Fruit fly (Drosophila melanogaster) whole organism, embryonic: Measurements from ENCODE around the gene Smu1.
A peak's percentile ranks its signal among the peaks of the same experiment; 100 is the strongest.

Source experiments
- Abd-B ChIP-seq: fragments of 200-800 bp; sonication (Bioruptor generic); optimal IDR thresholded peaks from 2 replicates; lab custom pipeline; 2018; ENCODE audit warnings: missing biosample characterization, mild to moderate bottlenecking, missing genetic modification characterization, moderate library complexity
- Adf1 ChIP-seq: fragments of 200-800 bp; sonication (Bioruptor generic); IDR thresholded peaks from 2 replicates; pipeline ENCODE4 v1.3.6; 2022; ENCODE audit warnings: missing biosample characterization, missing genetic modification characterization
- Atf6 ChIP-seq: fragments of 200-800 bp; sonication (Bioruptor generic); IDR thresholded peaks from 2 replicates; pipeline ENCODE4 v1.3.6; 2022; ENCODE audit warnings: missing biosample characterization, missing genetic modification characterization
- CG10267 ChIP-seq: fragments of 200-800 bp; sonication (Bioruptor generic); optimal IDR thresholded peaks from 2 replicates; lab custom pipeline; 2018; ENCODE audit warnings: missing biosample characterization, mild to moderate bottlenecking, missing genetic modification characterization, moderate library complexity
- CG11504 ChIP-seq: fragments of 200-800 bp; sonication (Bioruptor generic); optimal IDR thresholded peaks from 3 replicates; lab custom pipeline; 2019; ENCODE audit warnings: missing biosample characterization, mild to moderate bottlenecking, missing genetic modification characterization, moderate library complexity
- CG11696 ChIP-seq: fragments of 200-800 bp; sonication (Bioruptor generic); IDR thresholded peaks from 2 replicates; pipeline ENCODE4 v1.3.6; 2022; ENCODE audit warnings: missing biosample characterization, missing genetic modification characterization
- CG12104 ChIP-seq: fragments of 200-800 bp; sonication (Bioruptor generic); optimal IDR thresholded peaks from 3 replicates; lab custom pipeline; 2016; ENCODE audit warnings: missing biosample characterization, missing genetic modification characterization
- CG12155 ChIP-seq: fragments of 200-800 bp; sonication (Bioruptor generic); optimal IDR thresholded peaks from 3 replicates; lab custom pipeline; 2016; ENCODE audit warnings: missing biosample characterization, missing genetic modification characterization
- CG13424 ChIP-seq: fragments of 200-800 bp; sonication (Bioruptor generic); optimal IDR thresholded peaks from 2 replicates; lab custom pipeline; 2019; ENCODE audit warnings: missing biosample characterization, mild to moderate bottlenecking, missing genetic modification characterization, moderate library complexity
- CG14710 ChIP-seq: fragments of 200-800 bp; sonication (Bioruptor generic); optimal IDR thresholded peaks from 3 replicates; lab custom pipeline; 2019; ENCODE audit warnings: missing biosample characterization, mild to moderate bottlenecking, missing genetic modification characterization, moderate library complexity
- CG16815 ChIP-seq: fragments of 200-800 bp; sonication (Bioruptor generic); optimal IDR thresholded peaks from 3 replicates; lab custom pipeline; 2017; ENCODE audit warnings: missing biosample characterization, mild to moderate bottlenecking, missing genetic modification characterization
- CG2712 ChIP-seq: fragments of 200-800 bp; optimal IDR thresholded peaks from 3 replicates; lab custom pipeline; 2019; ENCODE audit warnings: missing biosample characterization, mild to moderate bottlenecking, missing genetic modification characterization, moderate library complexity
- CG32767 ChIP-seq: fragments of 200-800 bp; sonication (Bioruptor generic); IDR thresholded peaks from 2 replicates; pipeline ENCODE4 v1.3.6; 2022; ENCODE audit warnings: missing biosample characterization, missing genetic modification characterization
- CG3281 ChIP-seq: fragments of 200-800 bp; sonication (Bioruptor generic); optimal IDR thresholded peaks from 3 replicates; lab custom pipeline; 2017; ENCODE audit warnings: missing biosample characterization, mild to moderate bottlenecking, missing genetic modification characterization
- CG3847 ChIP-seq: fragments of 200-800 bp; sonication (Bioruptor generic); IDR thresholded peaks from 2 replicates; pipeline ENCODE4 v1.3.6; 2022; ENCODE audit warnings: missing biosample characterization, missing genetic modification characterization
- CG42726 ChIP-seq: fragments of 200-800 bp; sonication (Bioruptor generic); IDR thresholded peaks from 2 replicates; pipeline ENCODE4 v1.3.6; 2022; ENCODE audit warnings: missing biosample characterization, missing genetic modification characterization; ENCODE audit not compliant: partially characterized antibody
- CG4404 ChIP-seq: fragments of 200-800 bp; sonication (Bioruptor generic); IDR thresholded peaks from 2 replicates; pipeline ENCODE4 v1.3.6; 2022; ENCODE audit warnings: missing biosample characterization, missing genetic modification characterization
- CG8765 ChIP-seq: fragments of 200-800 bp; sonication (Bioruptor generic); IDR thresholded peaks from 2 replicates; pipeline ENCODE4 v1.3.6; 2022; ENCODE audit warnings: missing biosample characterization, missing genetic modification characterization
- CrebB ChIP-seq: fragments of 200-800 bp; sonication (Bioruptor generic); optimal IDR thresholded peaks from 3 replicates; lab custom pipeline; 2018; ENCODE audit warnings: missing biosample characterization, mild to moderate bottlenecking, missing genetic modification characterization
- D ChIP-seq, 2 experiments: fragments of 200-800 bp in 1 of 2; fragments of >200 bp in 1 of 2; sonication (Bioruptor generic) in 1 of 2; optimal IDR thresholded peaks; 2 replicates in 1 of 2; 3 replicates in 1 of 2; lab custom pipeline; 2017; ENCODE audit warnings: mild to moderate bottlenecking in 1 of 2, missing biosample characterization in 1 of 2, missing genetic modification characterization in 1 of 2, missing genetic modification reagents in 1 of 2
- Dfd ChIP-seq, 2 experiments: fragments of >200 bp; optimal IDR thresholded peaks; 2 replicates each; lab custom pipeline; 2017; ENCODE audit warnings: missing biosample characterization in 2 of 2, missing genetic modification characterization in 2 of 2
- Eip74EF ChIP-seq, 2 experiments: fragments of 200-800 bp in 1 of 2; fragments of >200 bp in 1 of 2; sonication (Bioruptor generic) in 1 of 2; optimal IDR thresholded peaks; 2 replicates each; lab custom pipeline; 2017 to 2019; ENCODE audit warnings: missing biosample characterization in 2 of 2, missing genetic modification characterization in 2 of 2, mild to moderate bottlenecking in 1 of 2, moderate library complexity in 1 of 2
- GATAe ChIP-seq: fragments of 200-800 bp; sonication (Bioruptor generic); conservative IDR thresholded peaks from 2 replicates; pipeline ENCODE4 v1.3.6; 2022; ENCODE audit warnings: missing biosample characterization, missing genetic modification characterization
- Hey ChIP-seq: fragments of 200-800 bp; sonication (Bioruptor generic); optimal IDR thresholded peaks from 3 replicates; lab custom pipeline; 2018; ENCODE audit warnings: missing biosample characterization, mild to moderate bottlenecking, missing genetic modification characterization
- Hr78 ChIP-seq, 2 experiments: fragments of 200-800 bp in 1 of 2; fragments of >200 bp in 1 of 2; sonication (Bioruptor generic) in 1 of 2; optimal IDR thresholded peaks; 2 replicates each; lab custom pipeline; 2017 to 2019; ENCODE audit warnings: missing biosample characterization in 2 of 2, missing genetic modification characterization in 2 of 2, mild to moderate bottlenecking in 1 of 2, moderate library complexity in 1 of 2
- Mes4 ChIP-seq: fragments of 200-800 bp; sonication (Bioruptor generic); optimal IDR thresholded peaks from 2 replicates; lab custom pipeline; 2016; ENCODE audit warnings: missing biosample characterization, missing genetic modification characterization
- NFAT ChIP-seq: fragments of 200-800 bp; sonication (Bioruptor generic); IDR thresholded peaks from 2 replicates; pipeline ENCODE4 v1.3.6; 2022; ENCODE audit warnings: missing biosample characterization, missing genetic modification characterization
- Nf-YC ChIP-seq: fragments of 200-800 bp; optimal IDR thresholded peaks from 3 replicates; lab custom pipeline; 2019; ENCODE audit warnings: missing biosample characterization, mild to moderate bottlenecking, missing genetic modification characterization, moderate library complexity
- Rx ChIP-seq: fragments of 200-800 bp; sonication (Bioruptor generic); IDR thresholded peaks from 2 replicates; pipeline ENCODE4 v1.3.6; 2022; ENCODE audit warnings: missing biosample characterization, missing genetic modification characterization
- Sox102F ChIP-seq: fragments of 200-800 bp; sonication (Bioruptor generic); optimal IDR thresholded peaks from 2 replicates; lab custom pipeline; 2018; ENCODE audit warnings: missing biosample characterization, mild to moderate bottlenecking, missing genetic modification characterization, moderate library complexity
- Stat92E ChIP-seq, 3 experiments: fragments of >200 bp in 2 of 3; fragments of 200-800 bp in 1 of 3; sonication (Bioruptor generic) in 1 of 3; optimal IDR thresholded peaks; 2 replicates each; lab custom pipeline; 2017 to 2019; ENCODE audit warnings: missing biosample characterization in 3 of 3, missing genetic modification characterization in 3 of 3, mild to moderate bottlenecking in 1 of 3, moderate library complexity in 1 of 3
- Trl ChIP-seq, 3 experiments: fragments of >200 bp in 2 of 3; fragments of 200-800 bp in 1 of 3; sonication (Bioruptor generic) in 1 of 3; optimal IDR thresholded peaks; 2 replicates in 1 of 3; 3 replicates in 2 of 3; lab custom pipeline; 2016 to 2017; ENCODE audit warnings: missing biosample characterization in 1 of 3, missing genetic modification characterization in 1 of 3
- al ChIP-seq: fragments of 200-800 bp; sonication (Bioruptor generic); IDR thresholded peaks from 2 replicates; pipeline ENCODE4 v1.3.6; 2022; ENCODE audit warnings: missing biosample characterization, missing genetic modification characterization
- danr ChIP-seq: fragments of 200-800 bp; sonication (Bioruptor generic); IDR thresholded peaks from 2 replicates; pipeline ENCODE4 v1.3.6; 2022; ENCODE audit warnings: missing biosample characterization, missing genetic modification characterization
- disco-r ChIP-seq: fragments of 200-800 bp; sonication (Bioruptor generic); optimal IDR thresholded peaks from 2 replicates; lab custom pipeline; 2016; ENCODE audit warnings: missing biosample characterization, missing genetic modification characterization
- inv ChIP-seq: fragments of 200-800 bp; sonication (Bioruptor generic); IDR thresholded peaks from 2 replicates; pipeline ENCODE4 v1.3.6; 2022; ENCODE audit warnings: missing biosample characterization, missing genetic modification characterization; ENCODE audit not compliant: partially characterized antibody
- lmd ChIP-seq: fragments of 200-800 bp; sonication (Bioruptor generic); IDR thresholded peaks from 2 replicates; pipeline ENCODE4 v1.3.6; 2022; ENCODE audit warnings: missing biosample characterization, missing genetic modification characterization
- lola ChIP-seq, 3 experiments: fragments of >200 bp in 2 of 3; fragments of 200-800 bp in 1 of 3; sonication (Bioruptor generic) in 1 of 3; optimal IDR thresholded peaks; 2 replicates each; lab custom pipeline; 2017 to 2019; ENCODE audit warnings: missing biosample characterization in 3 of 3, missing genetic modification characterization in 3 of 3, mild to moderate bottlenecking in 1 of 3, moderate library complexity in 1 of 3
- nerfin-2 ChIP-seq: fragments of 200-800 bp; sonication (Bioruptor generic); IDR thresholded peaks from 2 replicates; pipeline ENCODE4 v1.3.6; 2022; ENCODE audit warnings: missing biosample characterization, missing genetic modification characterization; ENCODE audit not compliant: partially characterized antibody
- odd ChIP-seq: fragments of 200-800 bp; sonication (Bioruptor generic); optimal IDR thresholded peaks from 2 replicates; lab custom pipeline; 2017; ENCODE audit warnings: missing biosample characterization, mild to moderate bottlenecking, missing genetic modification characterization
- otp ChIP-seq: fragments of 200-800 bp; sonication (Bioruptor generic); IDR thresholded peaks from 3 replicates; pipeline ENCODE4, ENCODE4 v1.3.6; 2022; ENCODE audit warnings: missing biosample characterization, missing genetic modification characterization
- slp2 ChIP-seq: fragments of 200-800 bp; sonication (Bioruptor generic); optimal IDR thresholded peaks from 2 replicates; lab custom pipeline; 2016; ENCODE audit warnings: missing biosample characterization, missing genetic modification characterization
- tap ChIP-seq: fragments of 200-800 bp; optimal IDR thresholded peaks from 3 replicates; lab custom pipeline; 2019; ENCODE audit warnings: missing biosample characterization, mild to moderate bottlenecking, missing genetic modification characterization, moderate library complexity
- unpg ChIP-seq: fragments of 200-800 bp; sonication (Bioruptor generic); optimal IDR thresholded peaks from 3 replicates; lab custom pipeline; 2018; ENCODE audit warnings: missing biosample characterization, mild to moderate bottlenecking, missing genetic modification characterization, moderate library complexity
- wek ChIP-seq: fragments of 200-800 bp; sonication (Bioruptor generic); optimal IDR thresholded peaks from 3 replicates; lab custom pipeline; 2018; ENCODE audit warnings: missing biosample characterization, mild to moderate bottlenecking, missing genetic modification characterization, moderate library complexity
- z ChIP-seq: fragments of 200-800 bp; sonication (Bioruptor generic); IDR thresholded peaks from 3 replicates; pipeline ENCODE4 v1.3.6; 2022; ENCODE audit warnings: missing biosample characterization, missing genetic modification characterization
- zfh2 ChIP-seq: fragments of 200-800 bp; sonication (Bioruptor generic); optimal IDR thresholded peaks from 2 replicates; lab custom pipeline; 2016; ENCODE audit warnings: missing biosample characterization, missing genetic modification characterization

Smu1 gene

DNA sequence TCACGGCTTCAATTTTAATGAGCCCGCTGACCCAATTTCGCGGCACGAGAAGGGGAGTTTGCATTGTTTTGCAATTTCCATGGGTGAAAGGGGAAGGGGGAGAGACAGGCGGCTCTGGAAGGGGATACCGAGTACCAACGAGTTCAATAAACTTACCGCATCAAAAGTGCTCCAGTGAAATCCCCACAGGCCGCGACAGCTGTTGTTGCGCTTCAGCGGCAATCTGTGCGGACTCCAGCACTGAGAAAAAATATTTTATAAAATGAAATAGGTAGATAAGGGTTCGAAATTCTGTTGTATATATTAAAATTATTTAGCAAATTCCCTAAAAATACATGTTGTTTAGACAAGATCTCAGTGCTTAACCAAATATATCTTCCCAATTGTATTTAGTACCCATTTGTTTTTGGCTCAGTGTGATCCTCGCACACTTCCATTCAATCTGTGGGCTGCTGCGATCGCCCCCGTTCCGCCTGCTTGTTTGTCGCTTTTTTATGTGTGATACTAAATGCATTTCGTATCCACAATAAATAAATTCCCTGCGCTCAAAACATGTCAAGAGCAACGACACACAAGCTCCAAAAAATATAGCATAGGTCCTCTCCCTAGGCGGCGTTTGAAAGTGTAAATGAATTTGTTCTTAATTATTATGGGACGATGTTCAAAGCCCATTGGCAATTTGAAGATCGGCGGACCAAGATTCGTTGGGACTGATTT, 14.6 kb upstream of the Smu1 start (continued):
- no peak for TF ChIP-seq Trl (optimal IDR thresholded peaks at IDR 0.05; lab: Kevin White, UChicago)
- peak; percentile 53 for TF ChIP-seq Trl (GFP tag; optimal IDR thresholded peaks at IDR 0.05; lab: Kevin White, UChicago)
- no peak for TF ChIP-seq NFAT (GFP tag; lab: Robert Waterston, UW)
- peak; percentile 77 for TF ChIP-seq Rx (GFP tag; lab: Robert Waterston, UW)
- TF ChIP-seq otp = peak; percentile 85
- peak; percentile 80 for TF ChIP-seq CG14710 (tag; lab: Kevin White, UChicago)
- TF ChIP-seq unpg = peak; percentile 85
- no peak for TF ChIP-seq GATAe
- TF ChIP-seq Eip74EF (GFP tag; optimal IDR thresholded peaks at IDR 0.05; lab: Kevin White, UChicago) = peak in 1 of 2 experiments; percentile 73
- peak; percentile 82 for TF ChIP-seq tap
- TF ChIP-seq disco-r (GFP tag; lab: Kevin White, UChicago) = no peak
- TF ChIP-seq CG2712 = peak; percentile 87
- TF ChIP-seq CG12155 (GFP tag; lab: Kevin White, UChicago) = peak; percentile 33
- TF ChIP-seq CG8765 (GFP tag; lab: Robert Waterston, UW) = peak; percentile 26; the same call in 1 of the 2 replicates
- TF ChIP-seq Sox102F (GFP tag; lab: Kevin White, UChicago) = peak; percentile 94
- no peak for TF ChIP-seq Hey (tag; lab: Kevin White, UChicago)
- TF ChIP-seq Stat92E (GFP tag; optimal IDR thresholded peaks at IDR 0.05; lab: Kevin White, UChicago) = no peak
- peak; percentile 54; the same call in 1 of the 2 replicates for TF ChIP-seq Atf6 (GFP tag; lab: Robert Waterston, UW)
- no peak for TF ChIP-seq D (optimal IDR thresholded peaks at IDR 0.05; lab: Kevin White, UChicago)
- peak; percentile 84 for TF ChIP-seq D (GFP tag; optimal IDR thresholded peaks at IDR 0.05; lab: Kevin White, UChicago)
- TF ChIP-seq inv (GFP tag; lab: Robert Waterston, UW) = no peak
- TF ChIP-seq Adf1 = no peak
- TF ChIP-seq lola (GFP tag; optimal IDR thresholded peaks at IDR 0.05; lab: Kevin White, UChicago) = peak in 1 of 3 experiments; percentile 77
- TF ChIP-seq CG16815 = peak; percentile 53
- peak; percentile 79 for TF ChIP-seq lmd (GFP tag; lab: Robert Waterston, UW)
- peak; percentile 89 for TF ChIP-seq CG11504 (tag; lab: Kevin White, UChicago)
- TF ChIP-seq nerfin-2 (GFP tag; lab: Robert Waterston, UW) = no peak
- peak; percentile 73 for TF ChIP-seq danr (GFP tag; lab: Robert Waterston, UW)
- no peak for TF ChIP-seq CG42726
- TF ChIP-seq Dfd (GFP tag; optimal IDR thresholded peaks at IDR 0.05; lab: Kevin White, UChicago) = no peak
- peak; percentile 59 for TF ChIP-seq slp2 (GFP tag; lab: Kevin White, UChicago)
- TF ChIP-seq CG4404 = peak; percentile 56; the same call in 1 of the 2 replicates
- peak; percentile 49 for TF ChIP-seq Mes4 (GFP tag; lab: Kevin White, UChicago)
- peak; percentile 23 for TF ChIP-seq CG3281 (GFP tag; lab: Kevin White, UChicago)
- 0 out of 2 replicates have a peak, but pooled peaks have one; percentile 22 for TF ChIP-seq CG3847 (GFP tag; lab: Robert Waterston, UW)
- TF ChIP-seq odd = peak; percentile 70
- TF ChIP-seq CG12104 = peak; percentile 16
- TF ChIP-seq zfh2 = no peak
- no peak for TF ChIP-seq al (GFP tag; lab: Robert Waterston, UW)
- TF ChIP-seq Hr78 (GFP tag; optimal IDR thresholded peaks at IDR 0.05; lab: Kevin White, UChicago) = peak in 1 of 2 experiments; percentile 60
- peak; percentile 54; the same call in 1 of the 2 replicates for TF ChIP-seq CG11696 (GFP tag; lab: Robert Waterston, UW)
- peak; percentile 1 for TF ChIP-seq Nf-YC
- no peak for TF ChIP-seq wek (GFP tag; lab: Kevin White, UChicago)
- TF ChIP-seq z (GFP tag; lab: Robert Waterston, UW) = 0 out of 3 replicates have a peak, but pooled peaks have one; percentile 58
- peak; percentile 70 for TF ChIP-seq Abd-B (GFP tag; lab: Kevin White, UChicago)
- peak; percentile 82 for TF ChIP-seq CG13424
- peak; percentile 75 for TF ChIP-seq CG32767 (GFP tag; lab: Robert Waterston, UW)
- TF ChIP-seq CG10267 = peak; percentile 75
- TF ChIP-seq CrebB = peak; percentile 16
